Worm (Caenorhabditis elegans) whole organism, young adult: ENCODE results near the gene R07B7.9.

Experiments used
- ama-1 ChIP-seq, 3 experiments: fragments of 150-350 bp in 1 of 3; sonication (generic microtip) in 2 of 3; optimal IDR thresholded peaks; 2 replicates each; lab custom pipeline; 2014 to 2018; ENCODE audit warnings: missing biosample characterization in 2 of 3, missing genetic modification characterization in 2 of 3, missing genetic modification reagents in 2 of 3
- aptf-3 ChIP-seq: fragments of 200-800 bp; sonication (Bioruptor generic); IDR thresholded peaks from 2 replicates; pipeline ENCODE4 v1.3.6; 2022; ENCODE audit warnings: missing genetic modification characterization, missing compliant biosample characterization
- attf-3 ChIP-seq: fragments of 200-800 bp; sonication (Bioruptor generic); conservative IDR thresholded peaks from 2 replicates; pipeline ENCODE4 v1.3.6; 2022; ENCODE audit warnings: missing genetic modification reagents, missing genetic modification characterization, missing compliant biosample characterization
- cebp-1 ChIP-seq, 2 experiments: fragments of 200-800 bp in 1 of 2; sonication (Bioruptor generic) in 1 of 2; sonication (generic microtip) in 1 of 2; IDR thresholded peaks in 1 of 2; optimal IDR thresholded peaks in 1 of 2; 2 replicates each; pipeline versions ENCODE4 v1.3.6 to Lab custom; 2017 to 2022; ENCODE audit warnings: missing compliant biosample characterization in 2 of 2, missing genetic modification characterization in 2 of 2, mild to moderate bottlenecking in 1 of 2, missing genetic modification reagents in 1 of 2, moderate library complexity in 1 of 2
- ceh-79 ChIP-seq: sonication (generic microtip); optimal IDR thresholded peaks from 2 replicates; lab custom pipeline; 2017; ENCODE audit warnings: mild to moderate bottlenecking, missing genetic modification characterization, missing compliant biosample characterization
- chd-7 ChIP-seq: sonication (generic microtip); optimal IDR thresholded peaks from 2 replicates; lab custom pipeline; 2016; ENCODE audit warnings: mild to moderate bottlenecking, missing genetic modification characterization, moderate library complexity, missing compliant biosample characterization
- nfya-1 ChIP-seq: sonication (generic microtip); optimal IDR thresholded peaks from 2 replicates; lab custom pipeline; 2017; ENCODE audit warnings: antibody characterized with exemption, missing compliant biosample characterization, missing genetic modification characterization, borderline replicate concordance; ENCODE audit not compliant: insufficient read depth
- nhr-120 ChIP-seq: fragments of 200-800 bp; sonication (Bioruptor generic); IDR thresholded peaks from 2 replicates; pipeline ENCODE4 v1.3.6; 2022; ENCODE audit warnings: missing genetic modification characterization, missing compliant biosample characterization
- sptf-2 ChIP-seq: fragments of 200-800 bp; sonication (Bioruptor generic); optimal IDR thresholded peaks from 2 replicates; lab custom pipeline; 2018; ENCODE audit warnings: mild to moderate bottlenecking, missing genetic modification characterization, missing compliant biosample characterization
- unc-130 ChIP-seq: sonication (generic microtip); optimal IDR thresholded peaks from 2 replicates; lab custom pipeline; 2016; ENCODE audit warnings: missing genetic modification reagents, missing genetic modification characterization, missing compliant biosample characterization
- unc-62 ChIP-seq: fragments of 150-350 bp; optimal IDR thresholded peaks from 2 replicates; lab custom pipeline; 2014; ENCODE audit warnings: missing biosample characterization, missing genetic modification reagents, missing genetic modification characterization
- zfh-2 ChIP-seq: fragments of 200-800 bp; sonication (Bioruptor generic); conservative IDR thresholded peaks from 2 replicates; pipeline ENCODE4 v1.3.6; 2022; ENCODE audit warnings: missing genetic modification reagents, missing genetic modification characterization, missing compliant biosample characterization

ce11 chrV:12032060-12032459, 48.1 kb downstream of the R07B7.9 start, which contains the start of gene pkc-1:
- TF ChIP-seq ama-1 (optimal IDR thresholded peaks at IDR 0.05; lab: Kevin White, UChicago) = no peak
- no peak for TF ChIP-seq ama-1 (GFP tag; optimal IDR thresholded peaks at IDR 0.05; lab: Kevin White, UChicago)
- no peak for TF ChIP-seq attf-3 (GFP tag; lab: Robert Waterston, UW)
- no peak for TF ChIP-seq sptf-2 (GFP tag; lab: Kevin White, UChicago)
- TF ChIP-seq zfh-2 = no peak
- TF ChIP-seq nhr-120 (GFP tag; lab: Robert Waterston, UW) = no peak
- TF ChIP-seq nfya-1 = no peak
- TF ChIP-seq chd-7 (tag; lab: Kevin White, UChicago) = no peak
- TF ChIP-seq ceh-79 = no peak
- no peak for TF ChIP-seq unc-62 (GFP tag; lab: Kevin White, UChicago)
- TF ChIP-seq aptf-3 = no peak
- no peak for TF ChIP-seq cebp-1 (GFP tag; IDR thresholded peaks at IDR 0.05; lab: Robert Waterston, UW)
- no peak for TF ChIP-seq cebp-1 (tag; optimal IDR thresholded peaks at IDR 0.05; lab: Kevin White, UChicago)
- TF ChIP-seq unc-130 (GFP tag; lab: Kevin White, UChicago) = no peak
